Worm (Caenorhabditis elegans) whole organism, young adult: Measurements from ENCODE around the gene ZK112.4.
A peak's percentile ranks its signal among the peaks of the same experiment; 100 is the strongest.

Experiments used
- F55B11.4 ChIP-seq: sonication (generic microtip); optimal IDR thresholded peaks from 2 replicates; lab custom pipeline; 2016; ENCODE audit warnings: missing compliant biosample characterization, missing genetic modification characterization, borderline replicate concordance; ENCODE audit not compliant: insufficient read depth
- F57C9.4 ChIP-seq: sonication (generic microtip); optimal IDR thresholded peaks from 2 replicates; lab custom pipeline; 2017; ENCODE audit warnings: mild to moderate bottlenecking, missing genetic modification characterization, missing compliant biosample characterization
- K11D2.4 ChIP-seq: fragments of 200-800 bp; sonication (Bioruptor generic); IDR thresholded peaks from 2 replicates; pipeline ENCODE4 v1.3.6; 2022; ENCODE audit warnings: missing genetic modification reagents, missing genetic modification characterization, missing compliant biosample characterization
- K12H6.12 ChIP-seq: fragments of 200-800 bp; sonication (Bioruptor generic); optimal IDR thresholded peaks from 2 replicates; lab custom pipeline; 2018; ENCODE audit warnings: mild to moderate bottlenecking, missing genetic modification characterization, missing compliant biosample characterization
- Y53G8AR.9 ChIP-seq: fragments of 200-800 bp; sonication (Bioruptor generic); conservative IDR thresholded peaks from 2 replicates; pipeline ENCODE4 v1.3.6; 2022; ENCODE audit warnings: missing genetic modification reagents, missing genetic modification characterization, missing compliant biosample characterization
- Y67H2A.10 ChIP-seq: fragments of 200-800 bp; sonication (Bioruptor generic); conservative IDR thresholded peaks from 2 replicates; pipeline ENCODE4 v1.3.6; 2022; ENCODE audit warnings: missing genetic modification reagents, missing genetic modification characterization, missing compliant biosample characterization
- ZK185.1 ChIP-seq: sonication (generic microtip); optimal IDR thresholded peaks from 2 replicates; lab custom pipeline; 2016; ENCODE audit warnings: mild to moderate bottlenecking, missing genetic modification characterization, missing compliant biosample characterization; ENCODE audit not compliant: poor library complexity, severe bottlenecking
- ama-1 ChIP-seq, 3 experiments: fragments of 150-350 bp in 1 of 3; sonication (generic microtip) in 2 of 3; optimal IDR thresholded peaks; 2 replicates each; lab custom pipeline; 2014 to 2018; ENCODE audit warnings: missing biosample characterization in 2 of 3, missing genetic modification characterization in 2 of 3, missing genetic modification reagents in 2 of 3
- aptf-3 ChIP-seq: fragments of 200-800 bp; sonication (Bioruptor generic); IDR thresholded peaks from 2 replicates; pipeline ENCODE4 v1.3.6; 2022; ENCODE audit warnings: missing genetic modification characterization, missing compliant biosample characterization
- atf-7 ChIP-seq: sonication (generic microtip); optimal IDR thresholded peaks from 2 replicates; lab custom pipeline; 2017; ENCODE audit warnings: mild to moderate bottlenecking, missing genetic modification characterization, missing compliant biosample characterization
- attf-6 ChIP-seq: fragments of 200-800 bp; sonication (Bioruptor generic); IDR thresholded peaks from 2 replicates; pipeline ENCODE4 v1.3.6; 2022; ENCODE audit warnings: missing genetic modification reagents, missing genetic modification characterization, missing compliant biosample characterization
- cebp-1 ChIP-seq, 2 experiments: fragments of 200-800 bp in 1 of 2; sonication (Bioruptor generic) in 1 of 2; sonication (generic microtip) in 1 of 2; IDR thresholded peaks in 1 of 2; optimal IDR thresholded peaks in 1 of 2; 2 replicates each; pipeline versions ENCODE4 v1.3.6 to Lab custom; 2017 to 2022; ENCODE audit warnings: missing compliant biosample characterization in 2 of 2, missing genetic modification characterization in 2 of 2, mild to moderate bottlenecking in 1 of 2, missing genetic modification reagents in 1 of 2, moderate library complexity in 1 of 2
- cebp-2 ChIP-seq: fragments of 200-800 bp; sonication (Bioruptor generic); IDR thresholded peaks from 2 replicates; pipeline ENCODE4 v1.3.6; 2022; ENCODE audit warnings: missing genetic modification characterization, missing compliant biosample characterization
- ceh-100 ChIP-seq: fragments of 200-800 bp; sonication (Bioruptor generic); IDR thresholded peaks from 2 replicates; pipeline ENCODE4 v1.3.6; 2022; ENCODE audit warnings: missing genetic modification reagents, missing genetic modification characterization, missing compliant biosample characterization
- ceh-27 ChIP-seq: fragments of 200-800 bp; sonication (Bioruptor generic); optimal IDR thresholded peaks from 2 replicates; lab custom pipeline; 2018; ENCODE audit warnings: mild to moderate bottlenecking, missing genetic modification characterization, moderate library complexity, missing compliant biosample characterization
- dpff-1 ChIP-seq: sonication (generic microtip); optimal IDR thresholded peaks from 2 replicates; lab custom pipeline; 2017; ENCODE audit warnings: mild to moderate bottlenecking, missing genetic modification characterization, missing compliant biosample characterization
- efl-1 ChIP-seq: fragments of 150-350 bp; optimal IDR thresholded peaks from 2 replicates; lab custom pipeline; 2014; ENCODE audit warnings: missing biosample characterization, missing genetic modification reagents, missing genetic modification characterization
- fkh-3 ChIP-seq: sonication (generic microtip); optimal IDR thresholded peaks from 2 replicates; lab custom pipeline; 2016; ENCODE audit warnings: mild to moderate bottlenecking, missing genetic modification characterization, missing compliant biosample characterization
- him-1 ChIP-seq: sonication (generic microtip); optimal IDR thresholded peaks from 2 replicates; lab custom pipeline; 2016; ENCODE audit warnings: missing genotype, missing genetic modification reagents, missing genetic modification characterization, missing compliant biosample characterization
- hmg-20 ChIP-seq: fragments of 200-800 bp; sonication (Bioruptor generic); IDR thresholded peaks from 2 replicates; pipeline ENCODE4 v1.3.6; 2022; ENCODE audit warnings: missing genetic modification reagents, missing genetic modification characterization, missing compliant biosample characterization
- hsf-1 ChIP-seq: fragments of 200-800 bp; sonication (Bioruptor generic); IDR thresholded peaks from 2 replicates; pipeline ENCODE4 v1.3.6; 2022; ENCODE audit warnings: missing genetic modification reagents, missing genetic modification characterization, missing compliant biosample characterization
- let-526 ChIP-seq: fragments of 200-800 bp; sonication (Bioruptor generic); IDR thresholded peaks from 2 replicates; pipeline ENCODE4 v1.3.6; 2022; ENCODE audit warnings: missing genetic modification reagents, missing genetic modification characterization, missing compliant biosample characterization
- lin-40 ChIP-seq: sonication (generic microtip); optimal IDR thresholded peaks from 2 replicates; lab custom pipeline; 2016; ENCODE audit warnings: missing genetic modification characterization, mild to moderate bottlenecking, missing compliant biosample characterization, missing genotype, missing genetic modification reagents
- lin-54 ChIP-seq: fragments of 200-800 bp; sonication (Bioruptor generic); optimal IDR thresholded peaks from 2 replicates; lab custom pipeline; 2018; ENCODE audit warnings: mild to moderate bottlenecking, missing genetic modification characterization, missing compliant biosample characterization
- lir-1 ChIP-seq: fragments of 200-800 bp; sonication (Bioruptor generic); conservative IDR thresholded peaks from 2 replicates; pipeline ENCODE4 v1.3.6; 2022; ENCODE audit warnings: missing genetic modification reagents, missing genetic modification characterization, missing compliant biosample characterization
- madf-10 ChIP-seq: sonication (generic microtip); optimal IDR thresholded peaks from 2 replicates; lab custom pipeline; 2016; ENCODE audit warnings: mild to moderate bottlenecking, missing genetic modification characterization, missing compliant biosample characterization
- madf-3 ChIP-seq: fragments of 200-800 bp; sonication (Bioruptor generic); IDR thresholded peaks from 2 replicates; pipeline ENCODE4 v1.3.6; 2022; ENCODE audit warnings: missing genetic modification reagents, missing genetic modification characterization, missing compliant biosample characterization
- nhr-179 ChIP-seq: sonication (generic microtip); optimal IDR thresholded peaks from 2 replicates; lab custom pipeline; 2016; ENCODE audit warnings: mild to moderate bottlenecking, missing genetic modification characterization, missing compliant biosample characterization
- nhr-80 ChIP-seq: sonication (generic microtip); optimal IDR thresholded peaks from 2 replicates; lab custom pipeline; 2016; ENCODE audit warnings: missing genetic modification characterization, missing compliant biosample characterization
- nhr-90 ChIP-seq: sonication (generic microtip); optimal IDR thresholded peaks from 2 replicates; lab custom pipeline; 2016; ENCODE audit warnings: missing genotype, mild to moderate bottlenecking, missing genetic modification characterization, missing compliant biosample characterization
- pbrm-1 ChIP-seq: fragments of 200-800 bp; sonication (Bioruptor generic); IDR thresholded peaks from 2 replicates; pipeline ENCODE4 v1.3.6; 2022; ENCODE audit warnings: missing genetic modification reagents, missing genetic modification characterization, missing compliant biosample characterization
- sdz-38 ChIP-seq: sonication (generic microtip); optimal IDR thresholded peaks from 2 replicates; lab custom pipeline; 2016; ENCODE audit warnings: missing genotype, missing genetic modification characterization, missing compliant biosample characterization
- sea-2 ChIP-seq: fragments of 200-800 bp; sonication (Bioruptor generic); IDR thresholded peaks from 2 replicates; pipeline ENCODE4 v1.3.6; 2022; ENCODE audit warnings: missing genetic modification characterization, missing compliant biosample characterization
- snpc-4 ChIP-seq, 5 experiments: fragments of 150-350 bp in 1 of 5; sonication (generic microtip) in 4 of 5; optimal IDR thresholded peaks; 2 replicates each; lab custom pipeline; 2014 to 2018; ENCODE audit warnings: missing genetic modification characterization in 5 of 5, missing biosample characterization in 3 of 5, antibody characterized with exemption in 2 of 5, mild to moderate bottlenecking in 2 of 5, missing compliant biosample characterization in 2 of 5, missing genotype in 2 of 5, moderate library complexity in 2 of 5, missing genetic modification reagents in 1 of 5
- somi-1 ChIP-seq: fragments of 200-800 bp; sonication (Bioruptor generic); optimal IDR thresholded peaks from 2 replicates; lab custom pipeline; 2018; ENCODE audit warnings: mild to moderate bottlenecking, missing genetic modification characterization, missing compliant biosample characterization
- unc-130 ChIP-seq: sonication (generic microtip); optimal IDR thresholded peaks from 2 replicates; lab custom pipeline; 2016; ENCODE audit warnings: missing genetic modification reagents, missing genetic modification characterization, missing compliant biosample characterization
- zfh-2 ChIP-seq: fragments of 200-800 bp; sonication (Bioruptor generic); conservative IDR thresholded peaks from 2 replicates; pipeline ENCODE4 v1.3.6; 2022; ENCODE audit warnings: missing genetic modification reagents, missing genetic modification characterization, missing compliant biosample characterization
- ztf-18 ChIP-seq: sonication (generic microtip); optimal IDR thresholded peaks from 2 replicates; lab custom pipeline; 2016; ENCODE audit warnings: missing genotype, mild to moderate bottlenecking, missing genetic modification characterization, missing compliant biosample characterization
- ztf-22 ChIP-seq: fragments of 200-800 bp; sonication (Bioruptor generic); optimal IDR thresholded peaks from 2 replicates; lab custom pipeline; 2018; ENCODE audit warnings: mild to moderate bottlenecking, missing genetic modification characterization, moderate library complexity, missing compliant biosample characterization
- ztf-3 ChIP-seq: fragments of 200-800 bp; sonication (Bioruptor generic); optimal IDR thresholded peaks from 2 replicates; lab custom pipeline; 2018; ENCODE audit warnings: mild to moderate bottlenecking, missing genetic modification characterization, missing compliant biosample characterization

Gene ZK112.4

DNA sequence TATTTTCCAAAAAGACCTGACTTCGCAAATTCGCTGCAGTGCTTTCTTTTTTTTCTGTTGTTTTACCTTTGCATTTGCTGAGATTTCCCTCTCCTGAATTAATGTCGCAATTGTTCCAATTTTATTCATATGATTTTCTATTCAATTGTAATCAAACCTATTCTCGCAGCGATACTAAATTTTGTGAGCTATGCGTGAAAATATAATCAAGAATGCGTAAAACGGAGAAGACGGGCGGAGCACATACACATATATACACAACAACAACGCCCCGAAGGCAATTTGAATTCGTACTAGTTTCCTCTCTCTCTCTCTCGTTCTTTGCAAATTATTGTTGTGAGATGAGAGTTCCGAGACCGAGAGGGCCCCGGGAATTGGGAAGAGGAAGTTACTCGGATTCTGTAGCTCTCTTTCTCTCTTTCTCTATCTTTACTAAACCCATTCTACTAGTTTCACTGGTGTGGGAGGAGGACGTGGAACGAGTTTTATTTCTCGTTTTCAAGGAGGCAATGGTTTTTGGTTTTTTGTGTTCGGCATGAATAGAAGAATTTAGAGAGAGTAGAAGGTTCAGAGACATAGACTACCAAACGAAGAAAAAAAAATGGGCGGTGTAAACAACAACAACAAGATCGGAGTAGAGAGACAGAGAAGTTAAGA lies 6.3 kb downstream of the ZK112.4 start (continued):
- no peak for TF ChIP-seq aptf-3
- no peak for TF ChIP-seq sdz-38
- TF ChIP-seq him-1 (tag; lab: Kevin White, UChicago): no peak
- TF ChIP-seq madf-10 (tag; lab: Kevin White, UChicago): no peak
- no peak for TF ChIP-seq nhr-179 (tag; lab: Kevin White, UChicago)
- TF ChIP-seq ama-1 (optimal IDR thresholded peaks at IDR 0.05; lab: Kevin White, UChicago): peak; percentile 27
- no peak for TF ChIP-seq ama-1 (GFP tag; optimal IDR thresholded peaks at IDR 0.05; lab: Kevin White, UChicago)
- no peak for TF ChIP-seq cebp-2 (GFP tag; lab: Robert Waterston, UW)
- TF ChIP-seq lin-40: peak; percentile 66

DNA sequence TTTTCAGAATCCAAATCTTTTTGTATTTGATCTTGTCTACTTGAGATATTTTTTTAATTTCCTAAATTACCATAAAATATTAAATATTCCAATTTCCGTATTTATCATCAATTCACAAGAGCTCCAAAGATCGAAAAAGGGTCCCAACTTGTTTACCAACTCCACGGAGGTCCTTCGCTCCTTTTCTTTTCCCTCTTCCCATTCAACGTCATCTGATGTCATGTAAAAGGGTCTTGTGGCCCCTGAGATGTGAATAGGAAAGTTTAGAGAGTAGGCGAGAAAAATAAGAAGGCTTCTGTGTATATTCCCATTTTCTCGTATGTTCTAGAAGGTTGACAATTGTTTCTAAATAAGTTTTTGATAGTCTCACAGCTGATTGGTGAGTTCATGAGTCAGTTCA lies 6.8 kb downstream of the ZK112.4 start:
- TF ChIP-seq atf-7 (tag; lab: Kevin White, UChicago) (peak; percentile 14), ceh-27 (peak; percentile 16), ceh-100 (GFP tag; lab: Robert Waterston, UW) (no peak), hsf-1 (GFP tag; lab: Robert Waterston, UW) (peak; percentile 49; the same call in 1 of the 2 replicates), Y67H2A.10 (GFP tag; lab: Robert Waterston, UW) (no peak)

DNA sequence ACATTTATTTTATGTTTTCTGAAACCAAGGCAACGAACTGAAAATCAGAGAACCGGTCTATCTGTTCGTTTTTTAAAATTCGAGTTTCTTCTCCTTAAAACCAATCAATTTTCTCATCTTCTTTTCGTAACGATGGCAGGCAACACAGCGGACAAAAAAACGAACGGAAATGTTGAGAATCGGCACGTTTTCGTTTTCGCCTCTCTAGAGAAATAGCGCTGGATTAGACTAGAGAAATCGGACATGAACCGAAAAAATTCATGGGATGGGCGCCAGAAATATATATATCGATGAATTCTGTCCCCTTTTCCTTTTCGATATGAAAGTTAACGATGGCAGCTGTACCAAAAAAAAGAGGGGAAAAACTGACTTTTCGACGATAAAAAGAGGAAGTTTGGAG lies 7.4 kb downstream of the ZK112.4 start:
- no peak for TF ChIP-seq ztf-3 (GFP tag; lab: Kevin White, UChicago)
- TF ChIP-seq lin-40: peak; percentile 33
- TF ChIP-seq somi-1 (GFP tag; lab: Kevin White, UChicago): peak; percentile 34
- no peak for TF ChIP-seq cebp-1 (GFP tag; IDR thresholded peaks at IDR 0.05; lab: Robert Waterston, UW)
- TF ChIP-seq cebp-1 (tag; optimal IDR thresholded peaks at IDR 0.05; lab: Kevin White, UChicago): peak; percentile 17
- no peak for TF ChIP-seq unc-130 (GFP tag; lab: Kevin White, UChicago)
- TF ChIP-seq dpff-1: no peak

DNA sequence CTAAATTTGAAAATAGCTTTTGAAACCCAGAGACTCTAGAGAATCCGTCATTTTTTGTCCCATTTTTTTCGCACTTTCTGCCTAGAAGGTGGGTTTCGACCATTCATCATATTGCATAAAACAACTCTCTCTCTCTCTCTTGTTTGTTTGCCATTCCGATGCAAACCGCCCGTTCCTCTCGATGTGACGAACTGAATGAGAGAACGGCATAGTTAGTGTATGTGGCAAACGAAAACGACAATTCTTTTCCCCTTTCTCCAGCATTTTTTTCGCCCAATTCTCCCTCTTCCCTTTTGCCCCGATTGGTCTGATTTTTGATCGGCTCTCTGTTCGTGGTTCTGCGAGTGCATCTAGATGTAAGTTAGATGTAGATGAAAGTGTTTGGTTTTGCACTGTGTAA lies 8.3 kb downstream of the ZK112.4 start:
- TF ChIP-seq attf-6 (GFP tag; lab: Robert Waterston, UW) (no peak), ZK185.1 (tag; lab: Kevin White, UChicago) (peak; percentile 3), Y53G8AR.9 (0 out of 2 replicates have a peak, but pooled peaks have one; percentile 14), K12H6.12 (tag; lab: Kevin White, UChicago) (no peak), K11D2.4 (0 out of 2 replicates have a peak, but pooled peaks have one; percentile 19)
- TF ChIP-seq, all 124 proteins: peak for 3

DNA sequence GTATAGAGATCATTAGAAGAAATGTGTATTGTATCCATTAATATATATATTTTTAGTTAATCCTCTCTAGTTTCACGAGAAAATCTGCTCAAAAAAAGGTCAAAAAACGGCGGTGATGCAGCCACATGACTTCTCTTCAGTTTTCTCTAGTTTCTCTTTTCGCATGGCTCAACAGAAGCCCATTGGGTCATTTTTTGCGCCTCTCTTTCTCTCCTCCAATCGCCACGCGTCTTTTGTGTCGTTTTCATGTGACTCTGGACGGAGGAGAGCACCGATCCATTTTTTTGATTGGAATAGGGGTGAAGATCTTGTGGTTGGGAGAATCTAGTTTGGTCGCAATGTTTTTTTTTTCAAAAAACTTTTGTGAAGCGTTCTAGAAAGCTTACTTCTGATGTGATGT lies 8.9 kb downstream of the ZK112.4 start:
- TF ChIP-seq madf-3 (GFP tag; lab: Robert Waterston, UW): no peak
- peak; percentile 6 for TF ChIP-seq lin-54 (GFP tag; lab: Kevin White, UChicago)
- no peak for TF ChIP-seq snpc-4 (GFP tag; optimal IDR thresholded peaks at IDR 0.05; lab: Kevin White, UChicago)
- TF ChIP-seq snpc-4 (tag; optimal IDR thresholded peaks at IDR 0.05; lab: Kevin White, UChicago): peak in 1 of 4 experiments; percentile 2
- no peak for TF ChIP-seq efl-1 (GFP tag; lab: Kevin White, UChicago)
- no peak for TF ChIP-seq nhr-80 (tag; lab: Kevin White, UChicago)
- TF ChIP-seq pbrm-1: peak; percentile 44; the same call in 1 of the 2 replicates
- TF ChIP-seq fkh-3: no peak
- TF ChIP-seq cebp-1 (GFP tag; IDR thresholded peaks at IDR 0.05; lab: Robert Waterston, UW): 0 out of 2 replicates have a peak, but pooled peaks have one; percentile 28
- peak; percentile 65 for TF ChIP-seq cebp-1 (tag; optimal IDR thresholded peaks at IDR 0.05; lab: Kevin White, UChicago)
- no peak for TF ChIP-seq F57C9.4
- no peak for TF ChIP-seq F55B11.4 (tag; lab: Kevin White, UChicago)
- peak; percentile 41; the same call in 1 of the 2 replicates for TF ChIP-seq let-526 (GFP tag; lab: Robert Waterston, UW)
- TF ChIP-seq sea-2: no peak
- TF ChIP-seq ceh-100 (GFP tag; lab: Robert Waterston, UW): no peak
- TF ChIP-seq nhr-179 (tag; lab: Kevin White, UChicago): no peak
- no peak for TF ChIP-seq lir-1
- no peak for TF ChIP-seq hmg-20 (GFP tag; lab: Robert Waterston, UW)
- TF ChIP-seq ztf-18 (tag; lab: Kevin White, UChicago): no peak
- peak; percentile 72; the same call in 1 of the 2 replicates for TF ChIP-seq zfh-2 (GFP tag; lab: Robert Waterston, UW)
- TF ChIP-seq ztf-22 (GFP tag; lab: Kevin White, UChicago): no peak
- TF ChIP-seq nhr-90: no peak
